Fruit fly (Drosophila melanogaster) whole organism, embryonic: ENCODE results near the gene CG6791.

Experiments used
- CG13894 ChIP-seq: fragments of 200-800 bp; sonication (Bioruptor generic); optimal IDR thresholded peaks from 3 replicates; lab custom pipeline; 2018; ENCODE audit warnings: missing biosample characterization, mild to moderate bottlenecking, missing genetic modification characterization, moderate library complexity
- CG15479 ChIP-seq: fragments of 200-800 bp; sonication (Bioruptor generic); optimal IDR thresholded peaks from 3 replicates; lab custom pipeline; 2019; ENCODE audit warnings: missing biosample characterization, mild to moderate bottlenecking, missing genetic modification characterization, moderate library complexity
- CG1602 ChIP-seq: fragments of 200-800 bp; sonication (Bioruptor generic); optimal IDR thresholded peaks from 3 replicates; lab custom pipeline; 2016; ENCODE audit warnings: missing biosample characterization, missing genetic modification characterization
- CTCF ChIP-seq: fragments of 200-800 bp; sonication (Bioruptor generic); optimal IDR thresholded peaks from 2 replicates; lab custom pipeline; 2017; ENCODE audit warnings: missing biosample characterization, mild to moderate bottlenecking, missing genetic modification characterization, moderate library complexity
- Deaf1 ChIP-seq: fragments of 200-800 bp; optimal IDR thresholded peaks from 3 replicates; lab custom pipeline; 2019; ENCODE audit warnings: missing biosample characterization, mild to moderate bottlenecking, missing genetic modification characterization, moderate library complexity
- Trl ChIP-seq, 3 experiments: fragments of >200 bp in 2 of 3; fragments of 200-800 bp in 1 of 3; sonication (Bioruptor generic) in 1 of 3; optimal IDR thresholded peaks; 2 replicates in 1 of 3; 3 replicates in 2 of 3; lab custom pipeline; 2016 to 2017; ENCODE audit warnings: missing biosample characterization in 1 of 3, missing genetic modification characterization in 1 of 3
- Vsx1 ChIP-seq: fragments of 200-800 bp; sonication (Bioruptor generic); optimal IDR thresholded peaks from 2 replicates; lab custom pipeline; 2017; ENCODE audit warnings: missing biosample characterization, mild to moderate bottlenecking, missing genetic modification characterization, missing genetic modification reagents
- abd-A ChIP-seq: fragments of 200-800 bp; sonication (Bioruptor generic); optimal IDR thresholded peaks from 3 replicates; lab custom pipeline; 2019; ENCODE audit warnings: missing biosample characterization, mild to moderate bottlenecking, missing genetic modification characterization, moderate library complexity
- cad ChIP-seq: fragments of >200 bp; optimal IDR thresholded peaks from 2 replicates; lab custom pipeline; 2017; ENCODE audit warnings: missing biosample characterization, missing genetic modification characterization
- ewg ChIP-seq: fragments of 200-800 bp; sonication (Bioruptor generic); optimal IDR thresholded peaks from 3 replicates; lab custom pipeline; 2017; ENCODE audit warnings: mild to moderate bottlenecking, missing biosample characterization, missing genetic modification reagents, missing genetic modification characterization

Gene CG6791

DNA sequence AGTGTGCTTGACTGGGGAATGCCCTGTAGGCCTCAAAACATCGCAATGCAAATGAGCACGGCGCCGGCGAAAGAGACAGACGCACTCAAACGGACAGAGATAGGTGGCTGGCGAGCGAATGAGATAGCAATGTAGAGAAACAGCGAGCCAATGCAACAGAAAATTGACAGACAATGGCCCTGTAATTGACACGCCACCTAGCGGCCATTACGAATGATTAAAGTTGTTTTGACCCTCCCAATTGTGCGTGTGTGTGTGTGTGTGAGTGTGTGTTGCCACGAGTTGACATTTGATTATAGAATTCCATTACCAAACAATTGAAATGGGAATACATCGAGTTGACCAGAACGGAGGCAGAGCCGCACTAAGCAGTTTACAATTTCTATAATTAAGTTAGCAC, 45.8 kb downstream of the CG6791 start:
- TF ChIP-seq Vsx1 (GFP tag; lab: Kevin White, UChicago) (no peak), CTCF (GFP tag; lab: Kevin White, UChicago) (peak; percentile 80)

DNA sequence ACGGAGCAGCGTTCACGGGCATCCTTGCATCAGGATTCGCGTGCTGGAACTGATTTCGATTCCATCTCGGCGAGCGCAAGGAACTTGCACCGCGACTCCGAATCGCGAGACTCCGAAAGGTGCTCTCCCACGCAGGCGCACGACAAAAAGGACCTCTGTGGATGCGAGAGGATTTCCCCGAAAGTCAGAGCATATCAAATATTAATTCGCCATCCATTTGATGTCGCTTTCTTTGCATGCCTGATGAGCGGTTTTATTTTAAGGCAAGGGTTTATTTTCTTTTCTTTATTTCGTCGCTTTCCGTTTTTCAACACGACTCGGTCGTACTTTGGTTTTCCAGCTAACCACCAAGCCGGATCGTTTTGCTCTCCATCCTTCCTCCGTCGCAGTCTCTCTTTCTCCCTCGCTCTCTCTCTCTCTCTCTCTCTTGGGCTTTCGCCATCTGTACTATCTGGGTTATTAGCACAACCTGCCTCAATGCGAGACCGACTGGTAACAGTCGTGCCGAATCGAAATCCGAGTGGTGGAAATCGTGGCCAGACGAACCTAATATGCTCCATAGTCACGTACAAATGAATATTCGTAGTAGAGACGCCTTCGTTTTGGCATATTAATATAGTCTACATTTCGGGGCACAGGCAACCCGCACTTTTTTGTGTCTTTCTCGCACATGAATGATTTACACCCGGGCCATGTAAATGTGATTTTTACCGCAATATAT, 46.9 kb downstream of the CG6791 start, which contains the start of gene dpr4:
Gene dpr4 (minus strand): TSS at position 51 of the 721 bp plus-strand sequence.
- TF ChIP-seq ewg (GFP tag; lab: Kevin White, UChicago) (peak; percentile 80), CG15479 (peak; percentile 57), cad (GFP tag; lab: Kevin White, UChicago) (no peak), CG13894 (tag; lab: Kevin White, UChicago) (peak; percentile 84), abd-A (tag; lab: Kevin White, UChicago) (peak; percentile 59), CG1602 (GFP tag; lab: Kevin White, UChicago) (no peak), Trl (optimal IDR thresholded peaks at IDR 0.05; lab: Kevin White, UChicago) (peak; percentile 43 to 81), Trl (GFP tag; optimal IDR thresholded peaks at IDR 0.05; lab: Kevin White, UChicago) (no peak), Deaf1 (tag; lab: Kevin White, UChicago) (peak; percentile 92)
